Worm (Caenorhabditis elegans): ENCODE measurements around the gene F53A3.7.

F53A3.7 gene

DNA sequence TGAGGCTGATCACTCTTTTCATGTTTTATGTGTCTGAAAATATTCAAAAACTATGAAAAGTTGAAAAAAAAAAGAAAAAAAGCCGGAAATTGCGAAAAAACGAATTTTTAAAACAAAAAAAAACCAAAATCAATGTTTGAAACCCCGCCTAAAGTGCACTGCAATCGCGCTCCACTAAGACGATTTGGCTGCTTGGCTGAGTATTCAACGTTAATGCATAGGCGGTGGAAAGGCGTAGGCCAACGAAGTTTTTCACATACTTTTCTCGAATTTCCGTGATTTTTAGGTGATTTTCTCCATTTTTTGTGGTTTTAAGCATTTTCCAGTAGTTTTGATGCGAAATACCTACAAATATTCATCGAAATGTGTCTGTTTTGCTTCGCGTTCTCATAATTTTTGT is 1.1 kb upstream of the F53A3.7 start, which contains the start of the genes polh-1 and rps-22 (continued):
- TF ChIP-seq ztf-4 (tag; optimal IDR thresholded peaks at IDR 0.05) (peak; percentile 51), hlh-17 (GFP tag; optimal IDR thresholded peaks at IDR 0.05; ENCODE audit: borderline replicate concordance) (no peak), alr-1 (tag; optimal IDR thresholded peaks at IDR 0.05; ENCODE audit: borderline replicate concordance) (no peak), elt-2 (tag; optimal IDR thresholded peaks at IDR 0.05) (peak; percentile 43), grh-1 (GFP tag; IDR thresholded peaks at IDR 0.05) (peak; percentile 77), nhr-77 (tag; optimal IDR thresholded peaks at IDR 0.05) (peak; percentile 88), ztf-11 (tag; optimal IDR thresholded peaks at IDR 0.05) (peak in 1 of 2 experiments; percentile 8), fkh-8 (tag; optimal IDR thresholded peaks at IDR 0.05) (peak; percentile 87), elt-3 (tag; optimal IDR thresholded peaks at IDR 0.05) (peak in 5 of 6 experiments; percentile 75 to 98 (median 87)), ceh-63 (GFP tag; optimal IDR thresholded peaks at IDR 0.05) (no peak), snpc-4 (tag; optimal IDR thresholded peaks at IDR 0.05) (peak; percentile 71), tlp-1 (tag; optimal IDR thresholded peaks at IDR 0.05) (no peak), snu-23 (GFP tag; optimal IDR thresholded peaks at IDR 0.05) (peak; percentile 96), nhr-76 (tag; optimal IDR thresholded peaks at IDR 0.05) (no peak), tbx-2 (tag; optimal IDR thresholded peaks at IDR 0.05) (peak; percentile 86), C16A3.4 (tag; optimal IDR thresholded peaks at IDR 0.05) (peak; percentile 98), lin-14 (GFP tag; optimal IDR thresholded peaks at IDR 0.05) (peak; percentile 90), ces-1 (GFP tag; optimal IDR thresholded peaks at IDR 0.05) (no peak), aha-1 (tag; optimal IDR thresholded peaks at IDR 0.05) (peak; percentile 37), blmp-1 (tag; optimal IDR thresholded peaks at IDR 0.05) (peak; percentile 88), ets-5 (GFP tag; IDR thresholded peaks at IDR 0.05) (no peak), mef-2 (tag; optimal IDR thresholded peaks at IDR 0.05) (peak; percentile 42), unc-30 (tag; optimal IDR thresholded peaks at IDR 0.05) (no peak), nhr-71 (tag; optimal IDR thresholded peaks at IDR 0.05) (peak; percentile 94), swsn-7 (tag; optimal IDR thresholded peaks at IDR 0.05) (peak; percentile 85), lin-13 (GFP tag; optimal IDR thresholded peaks at IDR 0.05) (peak; percentile 97), mdl-1 (tag; optimal IDR thresholded peaks at IDR 0.05) (peak in 1 of 2 experiments; percentile 89), dpl-1 (GFP tag; optimal IDR thresholded peaks at IDR 0.05) (peak; percentile 98 to 99 (median 98)), F16B12.6 (tag; optimal IDR thresholded peaks at IDR 0.05) (peak; percentile 76), lir-3 (tag; optimal IDR thresholded peaks at IDR 0.05; ENCODE audit: poor library complexity) (no peak), nhr-28 (tag; optimal IDR thresholded peaks at IDR 0.05) (no peak)

DNA sequence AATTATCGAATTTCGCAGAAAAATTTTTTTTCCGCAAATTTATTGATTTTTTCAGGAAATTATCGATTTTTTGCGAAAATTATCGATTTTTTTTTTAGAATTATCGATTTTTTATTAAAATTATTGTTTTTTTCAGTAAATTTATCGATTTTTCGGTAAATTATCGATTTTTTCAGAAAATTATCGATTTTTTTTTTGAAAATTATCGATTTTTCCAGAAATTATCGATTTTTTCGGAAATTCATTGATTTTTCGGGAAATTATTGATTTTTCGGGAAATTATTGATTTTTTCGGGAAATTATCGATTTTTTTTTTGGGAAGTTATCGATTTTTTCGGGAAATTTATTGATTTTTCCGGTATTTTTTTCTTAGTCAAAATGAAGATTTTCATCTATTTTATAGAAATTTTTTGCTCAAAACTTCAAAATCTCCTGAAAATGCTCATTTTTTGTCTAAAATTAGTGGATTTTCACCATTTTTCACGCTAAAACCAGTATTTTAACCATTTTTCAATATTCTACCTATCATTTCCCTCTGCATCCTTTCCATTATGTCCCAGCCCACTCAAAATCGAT is 4.3 kb downstream of the F53A3.7 start:
- TF ChIP-seq unc-30 (tag; optimal IDR thresholded peaks at IDR 0.05) (no peak), nhr-84 (tag; optimal IDR thresholded peaks at IDR 0.05) (no peak), nhr-12 (tag; optimal IDR thresholded peaks at IDR 0.05) (no peak), irx-1 (tag; optimal IDR thresholded peaks at IDR 0.05) (no peak), lin-13 (GFP tag; optimal IDR thresholded peaks at IDR 0.05) (no peak), ztf-4 (tag; optimal IDR thresholded peaks at IDR 0.05) (no peak), hlh-17 (GFP tag; optimal IDR thresholded peaks at IDR 0.05; ENCODE audit: borderline replicate concordance) (no peak), hpl-2 (GFP tag; optimal IDR thresholded peaks at IDR 0.05) (no peak), unc-86 (tag; optimal IDR thresholded peaks at IDR 0.05) (no peak), rnt-1 (tag; optimal IDR thresholded peaks at IDR 0.05) (no peak), C04F5.9 (tag; optimal IDR thresholded peaks at IDR 0.05) (no peak), grh-1 (GFP tag; IDR thresholded peaks at IDR 0.05) (no peak), elt-3 (tag; optimal IDR thresholded peaks at IDR 0.05) (no peak), egl-27 (tag; optimal IDR thresholded peaks at IDR 0.05) (no peak), jun-1 (tag; optimal IDR thresholded peaks at IDR 0.05) (no peak), lir-3 (tag; optimal IDR thresholded peaks at IDR 0.05; ENCODE audit: poor library complexity) (no peak)
